Worm (Caenorhabditis elegans) whole organism, early embryonic: ENCODE measurements around the gene clec-205.

Source experiments
- B0310.2 ChIP-seq: sonication (generic microtip); optimal IDR thresholded peaks from 2 replicates; lab custom pipeline; 2016; ENCODE audit warnings: mild to moderate bottlenecking, missing genetic modification characterization, missing compliant biosample characterization
- F13C5.2 ChIP-seq: sonication (generic microtip); optimal IDR thresholded peaks from 2 replicates; lab custom pipeline; 2017; ENCODE audit warnings: mild to moderate bottlenecking, missing genetic modification characterization, inconsistent platforms, missing compliant biosample characterization
- aly-1 ChIP-seq: sonication (generic microtip); optimal IDR thresholded peaks from 2 replicates; lab custom pipeline; 2016; ENCODE audit warnings: missing genetic modification characterization, missing compliant biosample characterization
- ama-1 ChIP-seq: fragments of 150-350 bp; optimal IDR thresholded peaks from 2 replicates; lab custom pipeline; 2014
- ceh-13 ChIP-seq: fragments of 200-800 bp; sonication (Bioruptor generic); optimal IDR thresholded peaks from 2 replicates; lab custom pipeline; 2018; ENCODE audit warnings: mild to moderate bottlenecking, missing genetic modification characterization, missing compliant biosample characterization
- ceh-36 ChIP-seq: sonication (generic microtip); optimal IDR thresholded peaks from 2 replicates; lab custom pipeline; 2016; ENCODE audit warnings: missing genetic modification characterization, inconsistent platforms, missing compliant biosample characterization
- ets-7 ChIP-seq: sonication (generic microtip); optimal IDR thresholded peaks from 2 replicates; lab custom pipeline; 2016; ENCODE audit warnings: missing genotype, missing genetic modification characterization, missing compliant biosample characterization
- flt-1 ChIP-seq: fragments of 200-800 bp; sonication (Bioruptor generic); IDR thresholded peaks from 2 replicates; pipeline ENCODE4 v1.3.6; 2022; ENCODE audit warnings: missing genetic modification characterization, missing compliant biosample characterization
- hmbx-1 ChIP-seq: sonication (generic microtip); optimal IDR thresholded peaks from 2 replicates; lab custom pipeline; 2016; ENCODE audit warnings: mild to moderate bottlenecking, missing genetic modification characterization, missing compliant biosample characterization
- hmg-4 ChIP-seq: fragments of 200-800 bp; sonication (Bioruptor generic); optimal IDR thresholded peaks from 2 replicates; lab custom pipeline; 2018; ENCODE audit warnings: mild to moderate bottlenecking, missing genetic modification characterization, missing compliant biosample characterization
- hnd-1 ChIP-seq: sonication (generic microtip); optimal IDR thresholded peaks from 2 replicates; lab custom pipeline; 2016; ENCODE audit warnings: missing genetic modification characterization, missing compliant biosample characterization
- pes-1 ChIP-seq: fragments of 200-800 bp; sonication (Bioruptor generic); IDR thresholded peaks from 2 replicates; pipeline ENCODE4 v1.3.6; 2022; ENCODE audit warnings: missing genetic modification reagents, missing genetic modification characterization, missing compliant biosample characterization
- scrt-1 ChIP-seq: fragments of 200-800 bp; sonication (Bioruptor generic); IDR thresholded peaks from 2 replicates; pipeline ENCODE4 v1.3.6; 2022; ENCODE audit warnings: missing genetic modification characterization, missing compliant biosample characterization
- sea-1 ChIP-seq: fragments of 200-800 bp; sonication (Bioruptor generic); conservative IDR thresholded peaks from 2 replicates; pipeline ENCODE4 v1.3.6; 2022; ENCODE audit warnings: missing genetic modification characterization, missing compliant biosample characterization
- tbx-11 ChIP-seq: fragments of 200-800 bp; sonication (Bioruptor generic); IDR thresholded peaks from 2 replicates; pipeline ENCODE4 v1.3.6; 2022; ENCODE audit warnings: missing genetic modification characterization, missing compliant biosample characterization
- tbx-37 ChIP-seq: fragments of 200-800 bp; sonication (Bioruptor generic); conservative IDR thresholded peaks from 2 replicates; pipeline ENCODE4 v1.3.6; 2022; ENCODE audit warnings: missing genetic modification reagents, missing genetic modification characterization, missing compliant biosample characterization
- tra-4 ChIP-seq: sonication (generic microtip); optimal IDR thresholded peaks from 2 replicates; lab custom pipeline; 2017; ENCODE audit warnings: missing genetic modification characterization, missing compliant biosample characterization

Gene clec-205

ce11 chrV:1760682-1761081 lies at the start of gene clec-205:
TSS of gene clec-205 (plus strand) at chrV:1760893.
- no peak for TF ChIP-seq pes-1 (GFP tag; lab: Robert Waterston, UW)
- no peak for TF ChIP-seq hmbx-1 (tag; lab: Kevin White, UChicago)
- no peak for TF ChIP-seq scrt-1 (GFP tag; lab: Robert Waterston, UW)
- no peak for TF ChIP-seq hmg-4 (GFP tag; lab: Kevin White, UChicago)
- no peak for TF ChIP-seq ceh-36 (tag; lab: Kevin White, UChicago)
- no peak for TF ChIP-seq flt-1 (GFP tag; lab: Robert Waterston, UW)

- no peak for TF ChIP-seq hnd-1 (tag; lab: Kevin White, UChicago)
- no peak for TF ChIP-seq F13C5.2 (tag; lab: Kevin White, UChicago)
- no peak for TF ChIP-seq ets-7
- TF ChIP-seq B0310.2 (tag; lab: Kevin White, UChicago) = no peak
- TF ChIP-seq ceh-36 (tag; lab: Kevin White, UChicago) = no peak
- TF ChIP-seq aly-1 (tag; lab: Kevin White, UChicago) = no peak
- no peak for TF ChIP-seq hmbx-1 (tag; lab: Kevin White, UChicago)
- TF ChIP-seq tbx-37 (GFP tag; lab: Robert Waterston, UW) = no peak
- no peak for TF ChIP-seq sea-1
- TF ChIP-seq scrt-1 (GFP tag; lab: Robert Waterston, UW) = no peak
- TF ChIP-seq tra-4 (tag; lab: Kevin White, UChicago) = no peak
- no peak for TF ChIP-seq tbx-11 (GFP tag; lab: Robert Waterston, UW)
- no peak for TF ChIP-seq pes-1 (GFP tag; lab: Robert Waterston, UW)
- TF ChIP-seq ama-1 (lab: Kevin White, UChicago) = no peak
- no peak for TF ChIP-seq hmg-4 (GFP tag; lab: Kevin White, UChicago)
- no peak for TF ChIP-seq flt-1 (GFP tag; lab: Robert Waterston, UW)
- no peak for TF ChIP-seq ceh-13 (GFP tag; lab: Kevin White, UChicago)
These were observed 49.8 kb upstream of the clec-205 start, which contains the start of gene srw-100 for ce11 chrV:1710909-1711308. TSS of gene srw-100 (plus strand) at chrV:1711209.

- TF ChIP-seq tbx-11 (GFP tag; lab: Robert Waterston, UW) (peak; percentile 71; the same call in 1 of the 2 replicates), sea-1 (peak; percentile 88), scrt-1 (GFP tag; lab: Robert Waterston, UW) (peak; percentile 68)
These were observed 46.9 kb upstream of the clec-205 start for ce11 chrV:1713761-1714160.

- TF ChIP-seq tra-4 (tag; lab: Kevin White, UChicago) (no peak), scrt-1 (GFP tag; lab: Robert Waterston, UW) (no peak), ets-7 (no peak), tbx-11 (GFP tag; lab: Robert Waterston, UW) (no peak), aly-1 (tag; lab: Kevin White, UChicago) (no peak), flt-1 (GFP tag; lab: Robert Waterston, UW) (no peak), hmg-4 (GFP tag; lab: Kevin White, UChicago) (no peak), F13C5.2 (tag; lab: Kevin White, UChicago) (no peak), ceh-36 (tag; lab: Kevin White, UChicago) (no peak), B0310.2 (tag; lab: Kevin White, UChicago) (no peak), pes-1 (GFP tag; lab: Robert Waterston, UW) (no peak), ama-1 (lab: Kevin White, UChicago) (no peak), sea-1 (no peak), hnd-1 (tag; lab: Kevin White, UChicago) (no peak), hmbx-1 (tag; lab: Kevin White, UChicago) (no peak), ceh-13 (GFP tag; lab: Kevin White, UChicago) (no peak), tbx-37 (GFP tag; lab: Robert Waterston, UW) (no peak)
These were observed 43.8 kb upstream of the clec-205 start, which contains the start of gene srw-103 for ce11 chrV:1716892-1717291. TSS of gene srw-103 (plus strand) at chrV:1717192.

ce11 chrV:1718232-1718631 lies 42.5 kb upstream of the clec-205 start:
- TF ChIP-seq hnd-1 (tag; lab: Kevin White, UChicago) = no peak
- TF ChIP-seq ets-7 = no peak
- TF ChIP-seq B0310.2 (tag; lab: Kevin White, UChicago) = no peak
- TF ChIP-seq flt-1 (GFP tag; lab: Robert Waterston, UW) = no peak
- no peak for TF ChIP-seq ceh-13 (GFP tag; lab: Kevin White, UChicago)
- no peak for TF ChIP-seq ceh-36 (tag; lab: Kevin White, UChicago)
- TF ChIP-seq hmg-4 (GFP tag; lab: Kevin White, UChicago) = no peak
- TF ChIP-seq tra-4 (tag; lab: Kevin White, UChicago) = no peak
- no peak for TF ChIP-seq tbx-37 (GFP tag; lab: Robert Waterston, UW)
- no peak for TF ChIP-seq aly-1 (tag; lab: Kevin White, UChicago)
- TF ChIP-seq tbx-11 (GFP tag; lab: Robert Waterston, UW) = no peak
- TF ChIP-seq F13C5.2 (tag; lab: Kevin White, UChicago) = no peak
- TF ChIP-seq ama-1 (lab: Kevin White, UChicago) = no peak
- no peak for TF ChIP-seq sea-1
- TF ChIP-seq pes-1 (GFP tag; lab: Robert Waterston, UW) = no peak
- no peak for TF ChIP-seq scrt-1 (GFP tag; lab: Robert Waterston, UW)

- TF ChIP-seq tra-4 (tag; lab: Kevin White, UChicago) (no peak), scrt-1 (GFP tag; lab: Robert Waterston, UW) (no peak), ceh-13 (GFP tag; lab: Kevin White, UChicago) (no peak), F13C5.2 (tag; lab: Kevin White, UChicago) (no peak), B0310.2 (tag; lab: Kevin White, UChicago) (no peak), tbx-11 (GFP tag; lab: Robert Waterston, UW) (no peak), ets-7 (no peak), tbx-37 (GFP tag; lab: Robert Waterston, UW) (no peak), ama-1 (lab: Kevin White, UChicago) (no peak), flt-1 (GFP tag; lab: Robert Waterston, UW) (no peak), hmbx-1 (tag; lab: Kevin White, UChicago) (no peak), hnd-1 (tag; lab: Kevin White, UChicago) (no peak), pes-1 (GFP tag; lab: Robert Waterston, UW) (no peak), ceh-36 (tag; lab: Kevin White, UChicago) (no peak), aly-1 (tag; lab: Kevin White, UChicago) (no peak), sea-1 (no peak)
These were observed 40.8 kb upstream of the clec-205 start, which contains the start of gene srw-102 for ce11 chrV:1719927-1720326. TSS of gene srw-102 (plus strand) at chrV:1720227.
